Worm (Caenorhabditis elegans) whole organism, late embryonic: ENCODE data around the gene klc-1.

Experiments
- C38D4.7 ChIP-seq: fragments of 200-800 bp; sonication (Bioruptor generic); optimal IDR thresholded peaks from 2 replicates; lab custom pipeline; 2018; ENCODE audit warnings: mild to moderate bottlenecking, missing genetic modification characterization, moderate library complexity, missing compliant biosample characterization
- F13H6.1 ChIP-seq: sonication (generic microtip); optimal IDR thresholded peaks from 2 replicates; lab custom pipeline; 2016; ENCODE audit warnings: missing genetic modification characterization, missing compliant biosample characterization
- T23F11.4 ChIP-seq: fragments of 200-800 bp; sonication (Bioruptor generic); optimal IDR thresholded peaks from 2 replicates; lab custom pipeline; 2018; ENCODE audit warnings: mild to moderate bottlenecking, missing genetic modification characterization, missing compliant biosample characterization
- Y22D7AL.16 ChIP-seq: sonication (generic microtip); optimal IDR thresholded peaks from 2 replicates; lab custom pipeline; 2016; ENCODE audit warnings: missing genetic modification characterization, missing compliant biosample characterization
- ceh-18 ChIP-seq: sonication (generic microtip); optimal IDR thresholded peaks from 2 replicates; lab custom pipeline; 2016; ENCODE audit warnings: missing genetic modification characterization, missing compliant biosample characterization
- ceh-2 ChIP-seq: sonication (generic microtip); optimal IDR thresholded peaks from 2 replicates; lab custom pipeline; 2016; ENCODE audit warnings: missing genotype, missing genetic modification characterization, missing compliant biosample characterization
- ceh-30 ChIP-seq: fragments of 150-350 bp; optimal IDR thresholded peaks from 2 replicates; lab custom pipeline; 2014; ENCODE audit warnings: missing biosample characterization, missing genetic modification characterization
- ceh-31 ChIP-seq: sonication (generic microtip); optimal IDR thresholded peaks from 2 replicates; lab custom pipeline; 2016; ENCODE audit warnings: missing genetic modification characterization, missing compliant biosample characterization
- ceh-48 ChIP-seq: sonication (generic microtip); optimal IDR thresholded peaks from 2 replicates; lab custom pipeline; 2016; ENCODE audit warnings: missing genetic modification characterization, inconsistent platforms, missing compliant biosample characterization
- ceh-6 ChIP-seq: fragments of 200-800 bp; sonication (Bioruptor generic); optimal IDR thresholded peaks from 2 replicates; lab custom pipeline; 2018; ENCODE audit warnings: mild to moderate bottlenecking, missing genetic modification characterization, missing compliant biosample characterization
- dve-1 ChIP-seq: sonication (generic microtip); optimal IDR thresholded peaks from 2 replicates; lab custom pipeline; 2017; ENCODE audit warnings: antibody characterized with exemption, mild to moderate bottlenecking, missing genetic modification characterization, missing compliant biosample characterization
- elt-2 ChIP-seq: sonication (generic microtip); optimal IDR thresholded peaks from 2 replicates; lab custom pipeline; 2016; ENCODE audit warnings: missing genetic modification reagents, missing genetic modification characterization, missing compliant biosample characterization
- elt-4 ChIP-seq: sonication (generic microtip); optimal IDR thresholded peaks from 2 replicates; lab custom pipeline; 2016; ENCODE audit warnings: missing genetic modification characterization, missing compliant biosample characterization
- ets-4 ChIP-seq: sonication (generic microtip); optimal IDR thresholded peaks from 2 replicates; lab custom pipeline; 2016; ENCODE audit warnings: missing genetic modification characterization, missing compliant biosample characterization
- fkh-10 ChIP-seq: fragments of 150-350 bp; optimal IDR thresholded peaks from 2 replicates; lab custom pipeline; 2014; ENCODE audit warnings: missing biosample characterization, missing genetic modification reagents, missing genetic modification characterization
- fkh-6 ChIP-seq: sonication (generic microtip); optimal IDR thresholded peaks from 2 replicates; lab custom pipeline; 2016; ENCODE audit warnings: missing genetic modification characterization, missing compliant biosample characterization
- hlh-30 ChIP-seq: sonication (generic microtip); optimal IDR thresholded peaks from 2 replicates; lab custom pipeline; 2017; ENCODE audit warnings: antibody characterized with exemption, missing genetic modification characterization, missing compliant biosample characterization; ENCODE audit not compliant: insufficient read depth
- hlh-6 ChIP-seq: sonication (generic microtip); optimal IDR thresholded peaks from 2 replicates; lab custom pipeline; 2016; ENCODE audit warnings: missing genotype, missing genetic modification characterization, missing compliant biosample characterization
- lim-6 ChIP-seq: sonication (generic microtip); optimal IDR thresholded peaks from 2 replicates; lab custom pipeline; 2016; ENCODE audit warnings: missing genetic modification characterization, missing compliant biosample characterization
- nfya-1 ChIP-seq: sonication (generic microtip); optimal IDR thresholded peaks from 2 replicates; lab custom pipeline; 2017; ENCODE audit warnings: missing genetic modification characterization, mild to moderate bottlenecking, missing compliant biosample characterization, antibody characterized with exemption, moderate library complexity
- nhr-11 ChIP-seq: fragments of 150-350 bp; optimal IDR thresholded peaks from 2 replicates; lab custom pipeline; 2014; ENCODE audit warnings: missing biosample characterization, missing genetic modification characterization
- nhr-232 ChIP-seq: sonication (generic microtip); optimal IDR thresholded peaks from 2 replicates; lab custom pipeline; 2016; ENCODE audit warnings: missing genetic modification characterization, missing compliant biosample characterization
- pat-9 ChIP-seq: fragments of 200-800 bp; sonication (Bioruptor generic); optimal IDR thresholded peaks from 2 replicates; lab custom pipeline; 2018; ENCODE audit warnings: mild to moderate bottlenecking, missing genetic modification characterization, moderate library complexity, missing compliant biosample characterization
- ref-2 ChIP-seq: sonication (generic microtip); optimal IDR thresholded peaks from 2 replicates; lab custom pipeline; 2016; ENCODE audit warnings: missing genetic modification characterization, missing compliant biosample characterization
- rnt-1 ChIP-seq: sonication (generic microtip); optimal IDR thresholded peaks from 2 replicates; lab custom pipeline; 2016; ENCODE audit warnings: missing genetic modification characterization, missing compliant biosample characterization
- sox-2 ChIP-seq: fragments of 200-800 bp; sonication (Bioruptor generic); IDR thresholded peaks from 2 replicates; pipeline ENCODE4 v1.3.6; 2022; ENCODE audit warnings: missing genetic modification reagents, missing genetic modification characterization, missing compliant biosample characterization
- sox-4 ChIP-seq: sonication (generic microtip); optimal IDR thresholded peaks from 2 replicates; lab custom pipeline; 2017; ENCODE audit warnings: mild to moderate bottlenecking, missing genetic modification characterization, inconsistent platforms, missing compliant biosample characterization
- syd-9 ChIP-seq: sonication (generic microtip); optimal IDR thresholded peaks from 2 replicates; lab custom pipeline; 2016; ENCODE audit warnings: mild to moderate bottlenecking, missing genetic modification characterization, moderate library complexity, missing compliant biosample characterization
- tbx-7 ChIP-seq: sonication (generic microtip); optimal IDR thresholded peaks from 2 replicates; lab custom pipeline; 2016; ENCODE audit warnings: missing genotype, missing genetic modification characterization, missing compliant biosample characterization
- unc-3 ChIP-seq, 2 experiments: fragments of 200-800 bp in 1 of 2; sonication (Bioruptor generic) in 1 of 2; sonication (generic microtip) in 1 of 2; conservative IDR thresholded peaks in 1 of 2; optimal IDR thresholded peaks in 1 of 2; 2 replicates each; pipeline versions ENCODE4 v1.3.6 to Lab custom; 2016 to 2022; ENCODE audit warnings: missing compliant biosample characterization in 2 of 2, missing genetic modification characterization in 2 of 2, missing genetic modification reagents in 1 of 2
- unc-42 ChIP-seq: sonication (generic microtip); optimal IDR thresholded peaks from 2 replicates; lab custom pipeline; 2016; ENCODE audit warnings: missing genotype, missing genetic modification characterization, missing compliant biosample characterization
- unc-55 ChIP-seq: sonication (generic microtip); optimal IDR thresholded peaks from 2 replicates; lab custom pipeline; 2017; ENCODE audit warnings: missing biosample characterization, missing genetic modification reagents, missing genetic modification characterization
- ztf-16 ChIP-seq: sonication (generic microtip); optimal IDR thresholded peaks from 2 replicates; lab custom pipeline; 2017; ENCODE audit warnings: missing genetic modification characterization, missing compliant biosample characterization

The klc-1 gene

ce11 chrIV:11102608-11103007 lies 19.1 kb downstream of the klc-1 start, which contains the start of gene srlf-17:
Gene srlf-17, minus strand, starts transcription at chrIV:11102708.
- no peak for TF ChIP-seq nhr-232 (tag; lab: Kevin White, UChicago)
- no peak for TF ChIP-seq lim-6
- no peak for TF ChIP-seq unc-42 (tag; lab: Kevin White, UChicago)
- TF ChIP-seq ceh-48 (tag; lab: Kevin White, UChicago): no peak
- no peak for TF ChIP-seq fkh-10 (GFP tag; lab: Kevin White, UChicago)
- no peak for TF ChIP-seq Y22D7AL.16 (tag; lab: Kevin White, UChicago)

ce11 chrIV:11103501-11103900 lies 20.0 kb downstream of the klc-1 start:
- TF ChIP-seq nhr-11 (tag; lab: Kevin White, UChicago): peak; percentile 79
- TF ChIP-seq ets-4 (tag; lab: Kevin White, UChicago): no peak
- TF ChIP-seq ceh-6 (GFP tag; lab: Kevin White, UChicago): no peak
- TF ChIP-seq, all 69 proteins: peak for 1

- no peak for TF ChIP-seq tbx-7
- no peak for TF ChIP-seq elt-4
- no peak for TF ChIP-seq ceh-18 (tag; lab: Kevin White, UChicago)
- no peak for TF ChIP-seq unc-3 (GFP tag; conservative IDR thresholded peaks at IDR 0.05; lab: Robert Waterston, UW)
- no peak for TF ChIP-seq unc-3 (tag; optimal IDR thresholded peaks at IDR 0.05; lab: Kevin White, UChicago)
- no peak for TF ChIP-seq C38D4.7 (GFP tag; lab: Kevin White, UChicago)
- TF ChIP-seq hlh-6 (tag; lab: Kevin White, UChicago): no peak
- TF ChIP-seq ceh-2 (tag; lab: Kevin White, UChicago): no peak
- TF ChIP-seq ets-4 (tag; lab: Kevin White, UChicago): no peak
- no peak for TF ChIP-seq ceh-48 (tag; lab: Kevin White, UChicago)
- no peak for TF ChIP-seq sox-2 (GFP tag; lab: Robert Waterston, UW)
- TF ChIP-seq elt-2: no peak
- no peak for TF ChIP-seq dve-1
- no peak for TF ChIP-seq ceh-31 (tag; lab: Kevin White, UChicago)
- no peak for TF ChIP-seq F13H6.1 (tag; lab: Kevin White, UChicago)
- TF ChIP-seq rnt-1 (tag; lab: Kevin White, UChicago): no peak
- TF ChIP-seq ztf-16: no peak
These were observed 22.2 kb downstream of the klc-1 start, which contains the start of gene srlf-24 for ce11 chrIV:11105724-11106123. Gene srlf-24, minus strand, starts transcription at chrIV:11105824.

ce11 chrIV:11109771-11110170 lies 26.2 kb downstream of the klc-1 start, which contains the start of gene pigk-1:
Gene pigk-1, minus strand, starts transcription at chrIV:11110018.
- no peak for TF ChIP-seq rnt-1 (tag; lab: Kevin White, UChicago)
- TF ChIP-seq nhr-11 (tag; lab: Kevin White, UChicago): no peak
- TF ChIP-seq ceh-48 (tag; lab: Kevin White, UChicago): no peak
- TF ChIP-seq hlh-6 (tag; lab: Kevin White, UChicago): no peak
- TF ChIP-seq unc-55: no peak
- TF ChIP-seq fkh-6: no peak
- no peak for TF ChIP-seq pat-9
- TF ChIP-seq T23F11.4 (GFP tag; lab: Kevin White, UChicago): no peak
- TF ChIP-seq ceh-30 (tag; lab: Kevin White, UChicago): no peak

- TF ChIP-seq ets-4 (tag; lab: Kevin White, UChicago) (no peak), nfya-1 (peak; percentile 62), unc-42 (tag; lab: Kevin White, UChicago) (peak; percentile 72), syd-9 (tag; lab: Kevin White, UChicago) (no peak), pat-9 (no peak), unc-55 (peak; percentile 12)
These were observed 27.6 kb downstream of the klc-1 start, which contains the start of gene rps-5 for ce11 chrIV:11110995-11111619. Gene rps-5, minus strand, starts transcription at chrIV:11111045.

ce11 chrIV:11111898-11112297 lies 28.4 kb downstream of the klc-1 start:
- TF ChIP-seq sox-4 (tag; lab: Kevin White, UChicago) (no peak), ref-2 (tag; lab: Kevin White, UChicago) (no peak), hlh-30 (tag; lab: Kevin White, UChicago) (no peak)
